Worm (Caenorhabditis elegans) whole organism, L2 larva: ENCODE data around the gene C07H4.1.

Experiments
- C34F6.9 ChIP-seq: fragments of 150-350 bp; optimal IDR thresholded peaks from 2 replicates; lab custom pipeline; 2014; ENCODE audit warnings: missing biosample characterization, missing genetic modification characterization
- Y55F3AM.14 ChIP-seq: fragments of 200-800 bp; sonication (Bioruptor generic); optimal IDR thresholded peaks from 2 replicates; lab custom pipeline; 2018; ENCODE audit warnings: mild to moderate bottlenecking, missing genetic modification characterization, missing compliant biosample characterization
- alr-1 ChIP-seq: fragments of 150-350 bp; optimal IDR thresholded peaks from 2 replicates; lab custom pipeline; 2014; ENCODE audit warnings: missing biosample characterization, missing genetic modification characterization
- ama-1 ChIP-seq: fragments of 150-350 bp; optimal IDR thresholded peaks from 2 replicates; lab custom pipeline; 2018; ENCODE audit warnings: inconsistent platforms
- blmp-1 ChIP-seq: sonication (generic microtip); optimal IDR thresholded peaks from 2 replicates; lab custom pipeline; 2017; ENCODE audit warnings: missing genetic modification characterization, mild to moderate bottlenecking, missing compliant biosample characterization, antibody characterized with exemption, moderate library complexity; ENCODE audit not compliant: insufficient read depth
- ceh-82 ChIP-seq: fragments of 150-350 bp; optimal IDR thresholded peaks from 2 replicates; lab custom pipeline; 2014; ENCODE audit warnings: missing biosample characterization, missing genetic modification characterization
- crh-2 ChIP-seq: sonication (generic microtip); optimal IDR thresholded peaks from 2 replicates; lab custom pipeline; 2017; ENCODE audit warnings: missing biosample characterization, missing genetic modification characterization
- dmd-4 ChIP-seq: sonication (generic microtip); optimal IDR thresholded peaks from 2 replicates; lab custom pipeline; 2017; ENCODE audit warnings: missing biosample characterization, missing genetic modification characterization
- egl-27 ChIP-seq: sonication (generic microtip); optimal IDR thresholded peaks from 3 replicates; lab custom pipeline; 2017; ENCODE audit warnings: missing biosample characterization, missing genetic modification reagents, missing genetic modification characterization
- fos-1 ChIP-seq: fragments of 150-350 bp; optimal IDR thresholded peaks from 2 replicates; lab custom pipeline; 2014; ENCODE audit warnings: missing biosample characterization, missing genetic modification characterization
- gmeb-1 ChIP-seq: fragments of 150-350 bp; optimal IDR thresholded peaks from 2 replicates; lab custom pipeline; 2014; ENCODE audit warnings: missing biosample characterization, missing genetic modification characterization
- lin-39 ChIP-seq: fragments of 150-350 bp; optimal IDR thresholded peaks from 2 replicates; lab custom pipeline; 2014; ENCODE audit warnings: missing biosample characterization, missing genetic modification reagents, missing genetic modification characterization
- lsy-2 ChIP-seq, 2 experiments: fragments of 150-350 bp in 1 of 2; sonication (generic microtip) in 1 of 2; optimal IDR thresholded peaks; 2 replicates each; lab custom pipeline; 2014 to 2017; ENCODE audit warnings: missing biosample characterization in 2 of 2, missing genetic modification characterization in 2 of 2
- mbf-1 ChIP-seq: sonication (generic microtip); optimal IDR thresholded peaks from 2 replicates; lab custom pipeline; 2017; ENCODE audit warnings: missing biosample characterization, missing genetic modification characterization
- mdl-1 ChIP-seq, 2 experiments: fragments of 150-350 bp in 1 of 2; sonication (generic microtip) in 1 of 2; optimal IDR thresholded peaks; 2 replicates each; lab custom pipeline; 2017; ENCODE audit warnings: missing biosample characterization in 2 of 2, missing genetic modification characterization in 2 of 2
- nhr-11 ChIP-seq: fragments of 150-350 bp; optimal IDR thresholded peaks from 2 replicates; lab custom pipeline; 2014; ENCODE audit warnings: missing biosample characterization, missing genetic modification characterization
- nhr-129 ChIP-seq: fragments of 150-350 bp; optimal IDR thresholded peaks from 2 replicates; lab custom pipeline; 2014; ENCODE audit warnings: missing biosample characterization, missing genetic modification characterization
- nhr-21 ChIP-seq: fragments of 150-350 bp; optimal IDR thresholded peaks from 2 replicates; lab custom pipeline; 2014; ENCODE audit warnings: missing biosample characterization, missing genetic modification characterization
- nhr-25 ChIP-seq: fragments of 150-350 bp; sonication (generic microtip); optimal IDR thresholded peaks from 3 replicates; lab custom pipeline; 2014; ENCODE audit warnings: missing biosample characterization, missing genetic modification characterization
- nhr-77 ChIP-seq: fragments of 150-350 bp; optimal IDR thresholded peaks from 2 replicates; lab custom pipeline; 2014; ENCODE audit warnings: missing biosample characterization, missing genetic modification characterization
- sem-4 ChIP-seq: fragments of 150-350 bp; optimal IDR thresholded peaks from 2 replicates; lab custom pipeline; 2014; ENCODE audit warnings: missing biosample characterization, missing genetic modification reagents, missing genetic modification characterization
- sma-3 ChIP-seq: sonication (generic microtip); optimal IDR thresholded peaks from 2 replicates; lab custom pipeline; 2016; ENCODE audit warnings: missing genetic modification reagents, missing genetic modification characterization, missing compliant biosample characterization
- sma-9 ChIP-seq, 2 experiments: fragments of 150-350 bp in 1 of 2; sonication (generic microtip) in 1 of 2; optimal IDR thresholded peaks; 2 replicates each; lab custom pipeline; 2014 to 2016; ENCODE audit warnings: missing genetic modification characterization in 2 of 2, mild to moderate bottlenecking in 1 of 2, missing biosample characterization in 1 of 2, missing compliant biosample characterization in 1 of 2, missing genetic modification reagents in 1 of 2, moderate library complexity in 1 of 2
- snpc-4 ChIP-seq: fragments of 150-350 bp; optimal IDR thresholded peaks from 2 replicates; lab custom pipeline; 2014; ENCODE audit warnings: missing biosample characterization, missing genetic modification characterization
- unc-55 ChIP-seq: fragments of 150-350 bp; sonication (generic microtip); optimal IDR thresholded peaks from 3 replicates; lab custom pipeline; 2014; ENCODE audit warnings: missing biosample characterization, missing genetic modification reagents, missing genetic modification characterization
- unc-62 ChIP-seq: fragments of 150-350 bp; optimal IDR thresholded peaks from 2 replicates; lab custom pipeline; 2014; ENCODE audit warnings: missing biosample characterization, missing genetic modification reagents, missing genetic modification characterization
- zag-1 ChIP-seq: fragments of 150-350 bp; optimal IDR thresholded peaks from 2 replicates; lab custom pipeline; 2014; ENCODE audit warnings: missing biosample characterization, missing genetic modification characterization
- ztf-4 ChIP-seq: fragments of 150-350 bp; optimal IDR thresholded peaks from 2 replicates; lab custom pipeline; 2014; ENCODE audit warnings: missing biosample characterization, missing genetic modification characterization

Gene C07H4.1

DNA sequence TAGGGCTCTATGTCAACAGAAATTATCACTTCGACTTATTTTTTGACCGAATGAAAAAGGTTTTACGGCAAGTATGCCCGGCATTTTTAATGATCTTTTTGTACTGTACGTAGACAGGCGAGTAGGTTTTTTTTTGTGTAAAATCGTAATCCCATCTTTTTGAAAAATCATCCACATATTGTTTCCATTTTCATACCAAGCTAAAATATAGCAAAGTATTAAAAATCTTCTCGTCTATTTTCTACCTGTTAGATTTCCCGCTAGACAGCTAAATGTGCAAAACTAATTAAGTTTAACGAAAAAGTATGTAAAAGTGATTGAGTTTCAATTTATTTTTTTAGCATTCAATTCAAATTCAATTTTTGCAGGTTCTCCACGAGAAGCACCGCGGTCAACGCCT lies 37.9 kb upstream of the C07H4.1 start, which contains the start of gene C16D2.1:
Gene C16D2.1 (plus strand): TSS at position 301 of the 400 bp plus-strand sequence.
- TF ChIP-seq sem-4 (no peak), mbf-1 (tag; lab: Kevin White, UChicago) (no peak)

DNA sequence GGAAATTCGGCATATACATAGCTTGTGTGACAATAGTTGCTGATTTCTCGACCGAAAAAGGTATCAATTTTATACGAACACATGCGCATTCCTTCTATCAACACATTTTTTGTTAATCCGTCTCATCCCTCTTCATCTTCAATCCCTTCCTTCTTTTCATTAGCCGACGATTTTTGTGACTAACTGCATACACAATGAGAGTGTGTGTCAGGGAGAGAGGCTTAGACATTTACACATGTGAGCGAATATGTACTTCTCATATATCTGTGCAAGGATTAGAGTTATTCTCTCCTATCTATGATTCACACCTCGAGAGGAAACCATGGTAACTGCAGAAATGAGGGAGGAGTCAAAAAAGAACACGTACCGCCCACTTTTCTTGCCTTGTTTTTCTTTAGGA lies 36.9 kb upstream of the C07H4.1 start:
- TF ChIP-seq sem-4 (no peak), fos-1 (tag; lab: Kevin White, UChicago) (peak; percentile 27)

DNA sequence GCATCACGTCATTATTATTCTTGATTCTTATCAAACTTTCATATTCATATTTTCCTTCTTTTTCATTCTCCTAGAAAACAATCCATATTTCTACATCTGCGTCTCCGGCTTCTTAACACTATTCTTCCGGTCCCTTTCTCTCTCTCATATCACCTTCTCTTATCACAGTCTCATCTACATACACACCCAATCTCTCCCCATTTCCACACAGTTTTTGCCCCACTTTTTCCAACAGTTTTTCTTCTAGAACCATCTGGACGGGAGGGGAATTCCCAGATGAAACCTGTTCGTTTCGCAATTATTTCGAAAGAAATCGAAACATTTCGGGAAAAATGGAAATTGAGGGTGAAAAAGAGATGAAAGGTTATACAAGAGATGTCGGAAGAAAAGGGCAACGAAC lies 34.6 kb upstream of the C07H4.1 start:
- TF ChIP-seq nhr-129, result peak; percentile 40
- peak; percentile 42 for TF ChIP-seq sma-9 (GFP tag; optimal IDR thresholded peaks at IDR 0.05; lab: Kevin White, UChicago)
- TF ChIP-seq sma-9 (tag; optimal IDR thresholded peaks at IDR 0.05; lab: Kevin White, UChicago), result no peak
- peak; percentile 62 for TF ChIP-seq nhr-25
- no peak for TF ChIP-seq mdl-1 (tag; optimal IDR thresholded peaks at IDR 0.05; lab: Kevin White, UChicago)
- TF ChIP-seq lsy-2 (tag; optimal IDR thresholded peaks at IDR 0.05; lab: Kevin White, UChicago), result peak in 1 of 2 experiments; percentile 47
- no peak for TF ChIP-seq Y55F3AM.14
- TF ChIP-seq nhr-21 (tag; lab: Kevin White, UChicago), result peak; percentile 83
- TF ChIP-seq crh-2 (tag; lab: Kevin White, UChicago), result peak; percentile 69
- peak; percentile 93 for TF ChIP-seq fos-1 (tag; lab: Kevin White, UChicago)
- peak; percentile 72 for TF ChIP-seq C34F6.9 (tag; lab: Kevin White, UChicago)
- TF ChIP-seq sma-3 (GFP tag; lab: Kevin White, UChicago), result peak; percentile 49
- TF ChIP-seq gmeb-1 (tag; lab: Kevin White, UChicago), result peak; percentile 49
- peak; percentile 63 for TF ChIP-seq egl-27 (tag; lab: Kevin White, UChicago)
- peak; percentile 61 for TF ChIP-seq ama-1 (lab: Kevin White, UChicago)
- no peak for TF ChIP-seq unc-55

DNA sequence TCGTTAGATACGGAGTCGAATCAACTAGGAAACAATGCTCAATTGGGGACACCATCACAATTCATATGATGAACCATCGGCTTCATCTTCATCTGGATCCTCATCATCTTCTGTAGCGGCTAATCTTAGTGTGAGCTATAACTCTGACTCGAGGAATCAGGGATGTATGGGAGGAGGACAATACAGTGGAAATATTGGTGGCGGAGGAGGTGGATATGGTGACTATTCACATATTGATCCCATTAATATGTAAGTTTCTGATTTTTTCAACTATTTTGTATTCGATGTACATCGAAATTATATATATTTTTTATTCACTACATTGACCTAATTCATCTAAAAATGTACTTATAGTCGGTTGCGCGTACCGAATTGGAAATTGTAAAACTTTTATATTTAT lies 33.9 kb upstream of the C07H4.1 start:
- no peak for TF ChIP-seq alr-1 (tag; lab: Kevin White, UChicago)
- no peak for TF ChIP-seq crh-2 (tag; lab: Kevin White, UChicago)
- TF ChIP-seq ama-1 (lab: Kevin White, UChicago), result peak; percentile 70
- no peak for TF ChIP-seq zag-1 (tag; lab: Kevin White, UChicago)
- TF ChIP-seq lin-39 (tag; lab: Kevin White, UChicago), result no peak

DNA sequence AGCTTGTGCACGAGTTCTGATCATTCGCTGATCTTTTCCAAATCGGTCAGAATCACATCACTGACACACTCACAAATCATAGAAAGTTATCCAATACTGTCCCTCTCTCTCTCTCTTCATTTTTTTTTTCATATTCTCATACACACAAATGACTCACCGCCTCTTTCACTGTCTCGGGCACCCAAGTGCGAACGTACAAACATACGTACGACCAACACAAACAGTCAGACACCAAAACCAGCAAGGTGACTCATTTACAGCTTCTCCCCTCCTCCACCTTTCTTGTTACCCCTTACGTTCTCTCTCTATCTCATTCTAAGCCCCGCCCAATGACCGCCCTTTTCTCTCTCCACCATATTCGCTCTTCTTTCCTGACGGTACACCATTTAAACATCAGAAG lies 33.5 kb upstream of the C07H4.1 start:
- TF ChIP-seq nhr-129, result no peak
- TF ChIP-seq nhr-11, result no peak
- no peak for TF ChIP-seq ceh-82 (tag; lab: Kevin White, UChicago)
- TF ChIP-seq dmd-4 (tag; lab: Kevin White, UChicago), result no peak
- TF ChIP-seq ztf-4 (tag; lab: Kevin White, UChicago), result no peak
- TF ChIP-seq nhr-77, result no peak
- TF ChIP-seq zag-1 (tag; lab: Kevin White, UChicago), result no peak
- no peak for TF ChIP-seq unc-62 (GFP tag; lab: Kevin White, UChicago)
- TF ChIP-seq ama-1 (lab: Kevin White, UChicago), result no peak
- peak; percentile 96 for TF ChIP-seq fos-1 (tag; lab: Kevin White, UChicago)
- peak; percentile 16 for TF ChIP-seq blmp-1
- TF ChIP-seq unc-55, result no peak
- no peak for TF ChIP-seq egl-27 (tag; lab: Kevin White, UChicago)
- TF ChIP-seq snpc-4 (tag; lab: Kevin White, UChicago), result no peak
- TF ChIP-seq, all 48 proteins: peak for 2

DNA sequence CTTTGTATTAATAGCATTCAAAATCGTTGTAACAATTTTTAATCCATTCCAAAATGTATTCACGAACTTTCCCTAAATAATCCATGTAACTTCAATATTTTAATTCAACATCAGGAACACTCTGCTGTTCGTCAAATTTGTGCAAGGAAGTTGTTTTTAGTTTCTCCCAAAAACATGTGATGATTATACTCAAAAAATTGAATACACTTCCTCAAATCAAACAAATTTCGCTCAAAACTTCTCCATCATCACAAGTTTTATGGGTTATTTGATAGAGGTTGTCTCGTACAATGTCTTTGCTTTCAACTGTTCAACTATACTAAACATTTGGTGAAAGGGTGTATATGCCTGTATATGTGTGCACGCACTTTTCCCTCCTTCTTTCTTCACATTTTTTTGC lies 31.5 kb upstream of the C07H4.1 start:
- TF ChIP-seq fos-1 (tag; lab: Kevin White, UChicago) (peak; percentile 48), zag-1 (tag; lab: Kevin White, UChicago) (no peak)

DNA sequence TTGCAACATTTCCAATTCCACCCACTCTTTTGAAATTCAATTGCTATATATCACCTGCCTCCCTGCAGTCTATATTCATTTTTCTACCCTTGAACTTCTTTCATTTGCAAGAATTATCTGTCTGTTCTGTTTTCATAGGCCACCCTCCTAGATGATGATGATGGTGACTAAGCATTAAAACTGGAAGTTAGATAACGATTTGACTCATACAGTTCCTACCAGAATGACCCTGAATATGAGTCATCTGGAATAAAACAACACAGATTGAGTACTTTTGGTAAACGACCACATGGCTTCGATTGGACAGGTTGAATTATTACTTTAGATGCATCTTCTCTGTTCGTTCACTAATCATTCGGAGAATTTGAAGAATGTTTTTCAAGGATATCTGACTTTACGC lies 30.9 kb upstream of the C07H4.1 start:
- no peak for TF ChIP-seq blmp-1
- TF ChIP-seq fos-1 (tag; lab: Kevin White, UChicago), result peak; percentile 50
- TF ChIP-seq sma-3 (GFP tag; lab: Kevin White, UChicago), result peak; percentile 51
